Worm (Caenorhabditis elegans): Measurements from ENCODE around the gene dmd-7.

dmd-7 gene

ce11 chrV:6275209-6275608, 28.5 kb downstream of the dmd-7 start:
- TF ChIP-seq fos-1 (tag; optimal IDR thresholded peaks at IDR 0.05) (peak; percentile 56), php-3 (GFP tag; IDR thresholded peaks at IDR 0.05) (peak; percentile 85), nhr-41 (GFP tag; IDR thresholded peaks at IDR 0.05) (no peak), nhr-77 (tag; optimal IDR thresholded peaks at IDR 0.05) (peak; percentile 81), T20F7.1 (GFP tag; optimal IDR thresholded peaks at IDR 0.05) (no peak), unc-62 (GFP tag; optimal IDR thresholded peaks at IDR 0.05 in 1 of 2) (peak in 1 of 2 experiments; percentile 94), unc-62 (tag; optimal IDR thresholded peaks at IDR 0.05) (no peak), lir-3 (tag; optimal IDR thresholded peaks at IDR 0.05) (no peak), Y75B8A.6 (GFP tag; IDR thresholded peaks at IDR 0.05) (no peak), dve-1 (tag; optimal IDR thresholded peaks at IDR 0.05; ENCODE audit: insufficient read depth) (peak; percentile 89), saeg-2 (GFP tag; IDR thresholded peaks at IDR 0.05) (peak; percentile 68; the same call in 1 of the 2 replicates), R02D3.7 (tag; optimal IDR thresholded peaks at IDR 0.05) (no peak), zfp-3 (GFP tag; conservative IDR thresholded peaks at IDR 0.05) (0 out of 2 replicates have a peak, but pooled peaks have one; percentile 32), aha-1 (tag) (peak; percentile 13), zag-1 (tag; optimal IDR thresholded peaks at IDR 0.05) (no peak), Y105C5A.15 (GFP tag; IDR thresholded peaks at IDR 0.05) (no peak), nhr-48 (tag; optimal IDR thresholded peaks at IDR 0.05) (peak; percentile 75), mxl-2 (GFP tag; conservative IDR thresholded peaks at IDR 0.05) (no peak), dmd-6 (GFP tag; IDR thresholded peaks at IDR 0.05) (peak; percentile 93), lsy-2 (tag; optimal IDR thresholded peaks at IDR 0.05) (peak in 1 of 2 experiments; percentile 56), daf-16 (GFP tag; optimal IDR thresholded peaks at IDR 0.05) (no peak), daf-16 (tag; optimal IDR thresholded peaks at IDR 0.05) (peak; percentile 86), tra-1 (GFP tag; IDR thresholded peaks at IDR 0.05) (peak; percentile 65; the same call in 1 of the 2 replicates), lin-1 (GFP tag; IDR thresholded peaks at IDR 0.05) (peak; percentile 62; the same call in 1 of the 2 replicates), mes-2 (tag; optimal IDR thresholded peaks at IDR 0.05; ENCODE audit: poor library complexity, severe bottlenecking) (peak; percentile 4), nhr-28 (tag; optimal IDR thresholded peaks at IDR 0.05) (peak; percentile 91), ama-1 (optimal IDR thresholded peaks at IDR 0.05) (peak; percentile 19), mdl-1 (tag; optimal IDR thresholded peaks at IDR 0.05) (peak in 1 of 2 experiments; percentile 74), F26F4.8 (GFP tag; conservative IDR thresholded peaks at IDR 0.05) (no peak), cey-2 (tag; optimal IDR thresholded peaks at IDR 0.05; ENCODE audit: borderline replicate concordance, insufficient read depth) (peak; percentile 43), ctbp-1 (GFP tag; IDR thresholded peaks at IDR 0.05) (no peak), nhr-102 (tag; optimal IDR thresholded peaks at IDR 0.05) (peak; percentile 6), mep-1 (tag; optimal IDR thresholded peaks at IDR 0.05) (peak; percentile 8), hlh-30 (tag; optimal IDR thresholded peaks at IDR 0.05; ENCODE audit: insufficient read depth) (peak; percentile 70), pqm-1 (tag; optimal IDR thresholded peaks at IDR 0.05) (peak; percentile 93), jun-1 (tag; optimal IDR thresholded peaks at IDR 0.05) (peak; percentile 12), unc-39 (tag; optimal IDR thresholded peaks at IDR 0.05) (no peak), ceh-32 (tag; optimal IDR thresholded peaks at IDR 0.05; ENCODE audit: poor library complexity) (no peak), duxl-1 (tag; optimal IDR thresholded peaks at IDR 0.05; ENCODE audit: poor library complexity) (no peak), hlh-11 (tag; optimal IDR thresholded peaks at IDR 0.05) (peak; percentile 93), lin-13 (GFP tag; optimal IDR thresholded peaks at IDR 0.05) (peak; percentile 24)

- TF ChIP-seq nhr-237 (tag; optimal IDR thresholded peaks at IDR 0.05) (no peak), hlh-11 (tag; optimal IDR thresholded peaks at IDR 0.05) (peak; percentile 93), mes-2 (tag; optimal IDR thresholded peaks at IDR 0.05; ENCODE audit: poor library complexity, severe bottlenecking) (peak; percentile 31), saeg-2 (GFP tag; IDR thresholded peaks at IDR 0.05) (no peak), mxl-3 (GFP tag; optimal IDR thresholded peaks at IDR 0.05) (peak; percentile 64), snpc-1.2 (GFP tag; IDR thresholded peaks at IDR 0.05) (no peak), snpc-4 (tag; optimal IDR thresholded peaks at IDR 0.05) (no peak), hmg-1.1 (GFP tag; IDR thresholded peaks at IDR 0.05) (no peak), lin-38 (GFP tag; IDR thresholded peaks at IDR 0.05) (no peak), nhr-6 (tag; optimal IDR thresholded peaks at IDR 0.05) (no peak), fos-1 (tag; optimal IDR thresholded peaks at IDR 0.05) (no peak), madf-5 (GFP tag; IDR thresholded peaks at IDR 0.05) (no peak), php-3 (GFP tag; IDR thresholded peaks at IDR 0.05) (peak; percentile 27; the same call in 1 of the 2 replicates), pqm-1 (tag; optimal IDR thresholded peaks at IDR 0.05) (peak; percentile 97), aly-2 (tag; optimal IDR thresholded peaks at IDR 0.05) (no peak), F26F4.8 (GFP tag; conservative IDR thresholded peaks at IDR 0.05) (no peak), ZK337.2 (GFP tag; IDR thresholded peaks at IDR 0.05) (no peak), gei-8 (GFP tag; optimal IDR thresholded peaks at IDR 0.05) (no peak), Y105C5A.15 (GFP tag; IDR thresholded peaks at IDR 0.05) (no peak)
Measured at ce11 chrV:6276205-6276604, 29.5 kb downstream of the dmd-7 start, which contains the start of gene F31F7.1. Gene F31F7.1, plus strand, starts transcription at chrV:6276439.
